Fruit fly (Drosophila melanogaster) whole organism, wandering third instar larva: Measurements from ENCODE around the gene Fadd.

Source experiments
- Sp1 ChIP-seq: fragments of 200-800 bp; sonication (Bioruptor generic); optimal IDR thresholded peaks from 3 replicates; lab custom pipeline; 2019; ENCODE audit warnings: missing biosample characterization, mild to moderate bottlenecking, missing genetic modification characterization, moderate library complexity
- usp ChIP-seq: fragments of >200 bp; optimal IDR thresholded peaks from 2 replicates; lab custom pipeline; 2017; ENCODE audit warnings: missing biosample characterization, missing genetic modification characterization

- TF ChIP-seq Sp1 (GFP tag; lab: Kevin White, UChicago), result peak; percentile 42
- TF ChIP-seq usp (GFP tag; lab: Kevin White, UChicago), result no peak
Observed at dm6 chr3R:22041625-22042282, 7.5 kb downstream of the Fadd start, which contains the start of gene how.
